Worm (Caenorhabditis elegans) whole organism, young adult: ENCODE results near the gene F35D2.3.

Experiments
- F49E8.2 ChIP-seq: sonication (generic microtip); optimal IDR thresholded peaks from 3 replicates; lab custom pipeline; 2017; ENCODE audit warnings: missing genetic modification characterization, mild to moderate bottlenecking, missing compliant biosample characterization, antibody characterized with exemption, moderate library complexity; ENCODE audit not compliant: insufficient read depth
- egl-44 ChIP-seq: fragments of 200-800 bp; sonication (Bioruptor generic); IDR thresholded peaks from 2 replicates; pipeline ENCODE4 v1.3.6; 2022; ENCODE audit warnings: missing genetic modification reagents, missing genetic modification characterization, missing compliant biosample characterization

DNA sequence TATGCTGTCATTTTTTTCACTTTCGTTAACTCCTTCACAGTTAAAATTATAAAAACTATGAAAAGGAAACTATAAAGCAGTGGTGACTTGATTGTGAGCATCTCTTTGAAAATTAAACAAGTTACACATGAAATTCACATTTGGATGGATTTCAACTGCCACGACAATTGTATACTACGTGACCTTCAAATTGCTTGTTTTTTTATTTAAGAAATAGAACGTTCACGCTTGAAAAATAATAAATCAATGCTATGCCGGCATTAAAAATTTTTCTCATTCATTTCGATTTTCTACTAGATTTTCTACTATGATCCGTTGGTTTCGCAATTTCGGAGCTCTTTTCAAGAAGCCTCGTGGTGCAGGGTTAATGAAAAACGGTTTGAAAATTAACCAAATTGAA lies 44.9 kb upstream of the F35D2.3 start, which contains the start of the genes ZK1290.7 and rnh-1.1:
- TF ChIP-seq F49E8.2 (tag; lab: Kevin White, UChicago): no peak
- TF ChIP-seq egl-44: no peak
